Fruit fly (Drosophila melanogaster): Measurements from ENCODE around the gene rdx.

- TF ChIP-seq ttk (optimal IDR thresholded peaks at IDR 0.05) (no peak), h (optimal IDR thresholded peaks at IDR 0.05) (no peak), psq (optimal IDR thresholded peaks at IDR 0.05) (no peak)
Observed at dm6 chr3R:13943360-13943759, 88.5 kb downstream of the rdx start, which contains the start of gene Art9.

Measured in Kc167 (cell line).